Fruit fly (Drosophila melanogaster) whole organism: ENCODE data around the gene MBD-like.

Source experiments
- CG8478 ChIP-seq: fragments of >200 bp; optimal IDR thresholded peaks from 2 replicates; lab custom pipeline; 2018; ENCODE audit warnings: inconsistent platforms
- Dll ChIP-seq: fragments of >200 bp; optimal IDR thresholded peaks from 2 replicates; lab custom pipeline; 2017
- EcR ChIP-seq, 2 experiments: fragments of >200 bp; optimal IDR thresholded peaks; 2 replicates each; lab custom pipeline; 2017; ENCODE audit warnings: missing biosample characterization in 2 of 2, missing genetic modification characterization in 2 of 2, missing genetic modification reagents in 2 of 2
- pan ChIP-seq: fragments of >200 bp; optimal IDR thresholded peaks from 2 replicates; lab custom pipeline; 2017
- psq ChIP-seq: fragments of >200 bp; optimal IDR thresholded peaks from 2 replicates; lab custom pipeline; 2017
- usp ChIP-seq: fragments of >200 bp; optimal IDR thresholded peaks from 2 replicates; lab custom pipeline; 2017; ENCODE audit warnings: missing biosample characterization, missing genetic modification characterization, mixed read lengths

MBD-like gene

dm6 chr3R:9581089-9581520 lies 21.5 kb downstream of the MBD-like start, which contains the start of gene CG8301:
Gene CG8301 (plus strand): TSS chr3R:9581306.
- TF ChIP-seq EcR (GFP tag; optimal IDR thresholded peaks at IDR 0.05; lab: Kevin White, UChicago) (no peak), CG8478 (lab: Kevin White, UChicago) (no peak), Dll (lab: Kevin White, UChicago) (no peak), pan (lab: Kevin White, UChicago) (no peak), psq (lab: Kevin White, UChicago) (no peak), usp (GFP tag; lab: Kevin White, UChicago) (no peak)

dm6 chr3R:9581973-9582372 lies 22.4 kb downstream of the MBD-like start:
- no peak for TF ChIP-seq Dll (lab: Kevin White, UChicago)

- TF ChIP-seq psq (lab: Kevin White, UChicago) (no peak), pan (lab: Kevin White, UChicago) (no peak), Dll (lab: Kevin White, UChicago) (no peak), usp (GFP tag; lab: Kevin White, UChicago) (no peak), EcR (GFP tag; optimal IDR thresholded peaks at IDR 0.05; lab: Kevin White, UChicago) (no peak), CG8478 (lab: Kevin White, UChicago) (no peak)
Observed at dm6 chr3R:9583122-9583521, 23.6 kb downstream of the MBD-like start, which contains the start of gene CG33654. Gene CG33654 (minus strand): TSS chr3R:9583222.

- TF ChIP-seq psq (lab: Kevin White, UChicago) (no peak), CG8478 (lab: Kevin White, UChicago) (no peak), pan (lab: Kevin White, UChicago) (no peak), EcR (GFP tag; optimal IDR thresholded peaks at IDR 0.05; lab: Kevin White, UChicago) (no peak), usp (GFP tag; lab: Kevin White, UChicago) (no peak), Dll (lab: Kevin White, UChicago) (no peak)
Observed at dm6 chr3R:9586663-9587248, 27.2 kb downstream of the MBD-like start, which contains the start of gene P58IPK. Gene P58IPK (plus strand): TSS chr3R:9586942.

dm6 chr3R:9590952-9591532 lies 31.5 kb downstream of the MBD-like start, which contains the start of the genes bocks and CG8312:
Gene bocks (minus strand): TSS chr3R:9591002.
Gene CG8312 (plus strand): TSS chr3R:9591309.
- TF ChIP-seq Dll (lab: Kevin White, UChicago) = no peak
- TF ChIP-seq psq (lab: Kevin White, UChicago) = no peak
- no peak for TF ChIP-seq usp (GFP tag; lab: Kevin White, UChicago)
- TF ChIP-seq CG8478 (lab: Kevin White, UChicago) = no peak
- TF ChIP-seq pan (lab: Kevin White, UChicago) = no peak

dm6 chr3R:9591769-9592388 lies 32.3 kb downstream of the MBD-like start:
- TF ChIP-seq EcR (GFP tag; optimal IDR thresholded peaks at IDR 0.05; lab: Kevin White, UChicago) = no peak
- no peak for TF ChIP-seq pan (lab: Kevin White, UChicago)
- no peak for TF ChIP-seq CG8478 (lab: Kevin White, UChicago)
- no peak for TF ChIP-seq Dll (lab: Kevin White, UChicago)
- no peak for TF ChIP-seq psq (lab: Kevin White, UChicago)
- TF ChIP-seq usp (GFP tag; lab: Kevin White, UChicago) = no peak

dm6 chr3R:9593408-9594250 lies 34.1 kb downstream of the MBD-like start:
- TF ChIP-seq psq (lab: Kevin White, UChicago) = no peak
- no peak for TF ChIP-seq CG8478 (lab: Kevin White, UChicago)
- TF ChIP-seq EcR (GFP tag; optimal IDR thresholded peaks at IDR 0.05; lab: Kevin White, UChicago) = no peak
- no peak for TF ChIP-seq Dll (lab: Kevin White, UChicago)
- TF ChIP-seq pan (lab: Kevin White, UChicago) = no peak
- no peak for TF ChIP-seq usp (GFP tag; lab: Kevin White, UChicago)

dm6 chr3R:9594251-9594581 lies 34.7 kb downstream of the MBD-like start:
- TF ChIP-seq psq (lab: Kevin White, UChicago) (no peak), CG8478 (lab: Kevin White, UChicago) (no peak), pan (lab: Kevin White, UChicago) (no peak), Dll (lab: Kevin White, UChicago) (no peak), usp (GFP tag; lab: Kevin White, UChicago) (no peak), EcR (GFP tag; optimal IDR thresholded peaks at IDR 0.05; lab: Kevin White, UChicago) (no peak)

dm6 chr3R:9594839-9595238 lies 35.3 kb downstream of the MBD-like start:
- TF ChIP-seq Dll (lab: Kevin White, UChicago) (no peak), pan (lab: Kevin White, UChicago) (no peak), usp (GFP tag; lab: Kevin White, UChicago) (no peak), EcR (GFP tag; optimal IDR thresholded peaks at IDR 0.05; lab: Kevin White, UChicago) (no peak), psq (lab: Kevin White, UChicago) (no peak), CG8478 (lab: Kevin White, UChicago) (no peak)

- no peak for TF ChIP-seq usp (GFP tag; lab: Kevin White, UChicago)
- TF ChIP-seq EcR (GFP tag; optimal IDR thresholded peaks at IDR 0.05; lab: Kevin White, UChicago) = no peak
- no peak for TF ChIP-seq pan (lab: Kevin White, UChicago)
- TF ChIP-seq Dll (lab: Kevin White, UChicago) = no peak
- no peak for TF ChIP-seq psq (lab: Kevin White, UChicago)
- no peak for TF ChIP-seq CG8478 (lab: Kevin White, UChicago)
Observed at dm6 chr3R:9595681-9596357, 36.3 kb downstream of the MBD-like start.
